Worm (Caenorhabditis elegans) whole organism, late embryonic: ENCODE measurements around the gene VZK822L.2.

ENCODE experiments used
- C08G9.2 ChIP-seq: sonication (generic microtip); optimal IDR thresholded peaks from 2 replicates; lab custom pipeline; 2016; ENCODE audit warnings: mild to moderate bottlenecking, missing genetic modification characterization, moderate library complexity, missing compliant biosample characterization
- T23F11.4 ChIP-seq: fragments of 200-800 bp; sonication (Bioruptor generic); optimal IDR thresholded peaks from 2 replicates; lab custom pipeline; 2018; ENCODE audit warnings: mild to moderate bottlenecking, missing genetic modification characterization, missing compliant biosample characterization
- Y22D7AL.16 ChIP-seq: sonication (generic microtip); optimal IDR thresholded peaks from 2 replicates; lab custom pipeline; 2016; ENCODE audit warnings: missing genetic modification characterization, missing compliant biosample characterization
- ahr-1 ChIP-seq: sonication (generic microtip); optimal IDR thresholded peaks from 2 replicates; lab custom pipeline; 2016; ENCODE audit warnings: missing genetic modification characterization, missing compliant biosample characterization
- ceh-14 ChIP-seq: sonication (generic microtip); optimal IDR thresholded peaks from 2 replicates; lab custom pipeline; 2016; ENCODE audit warnings: missing genotype, missing genetic modification characterization, missing compliant biosample characterization
- ceh-2 ChIP-seq: sonication (generic microtip); optimal IDR thresholded peaks from 2 replicates; lab custom pipeline; 2016; ENCODE audit warnings: missing genotype, missing genetic modification characterization, missing compliant biosample characterization
- ceh-22 ChIP-seq: sonication (generic microtip); optimal IDR thresholded peaks from 2 replicates; lab custom pipeline; 2017; ENCODE audit warnings: missing biosample characterization, missing genetic modification characterization
- ceh-31 ChIP-seq: sonication (generic microtip); optimal IDR thresholded peaks from 2 replicates; lab custom pipeline; 2016; ENCODE audit warnings: missing genetic modification characterization, missing compliant biosample characterization
- ceh-34 ChIP-seq: sonication (generic microtip); optimal IDR thresholded peaks from 2 replicates; lab custom pipeline; 2016; ENCODE audit warnings: mild to moderate bottlenecking, missing genetic modification characterization, missing compliant biosample characterization
- ceh-45 ChIP-seq: fragments of 200-800 bp; sonication (Bioruptor generic); IDR thresholded peaks from 2 replicates; pipeline ENCODE4 v1.3.6; 2022; ENCODE audit warnings: missing genetic modification reagents, missing genetic modification characterization, missing compliant biosample characterization
- ceh-48 ChIP-seq: sonication (generic microtip); optimal IDR thresholded peaks from 2 replicates; lab custom pipeline; 2016; ENCODE audit warnings: missing genetic modification characterization, inconsistent platforms, missing compliant biosample characterization
- ceh-6 ChIP-seq: fragments of 200-800 bp; sonication (Bioruptor generic); optimal IDR thresholded peaks from 2 replicates; lab custom pipeline; 2018; ENCODE audit warnings: mild to moderate bottlenecking, missing genetic modification characterization, missing compliant biosample characterization
- ceh-9 ChIP-seq: sonication (generic microtip); optimal IDR thresholded peaks from 2 replicates; lab custom pipeline; 2016; ENCODE audit warnings: mild to moderate bottlenecking, missing genetic modification characterization, inconsistent platforms, missing compliant biosample characterization
- che-1 ChIP-seq: sonication (generic microtip); optimal IDR thresholded peaks from 2 replicates; lab custom pipeline; 2016; ENCODE audit warnings: mild to moderate bottlenecking, missing genetic modification characterization, missing compliant biosample characterization
- dve-1 ChIP-seq: sonication (generic microtip); optimal IDR thresholded peaks from 2 replicates; lab custom pipeline; 2017; ENCODE audit warnings: antibody characterized with exemption, mild to moderate bottlenecking, missing genetic modification characterization, missing compliant biosample characterization
- elt-4 ChIP-seq: sonication (generic microtip); optimal IDR thresholded peaks from 2 replicates; lab custom pipeline; 2016; ENCODE audit warnings: missing genetic modification characterization, missing compliant biosample characterization
- fkh-6 ChIP-seq: sonication (generic microtip); optimal IDR thresholded peaks from 2 replicates; lab custom pipeline; 2016; ENCODE audit warnings: missing genetic modification characterization, missing compliant biosample characterization
- gmeb-2 ChIP-seq: sonication (generic microtip); optimal IDR thresholded peaks from 2 replicates; lab custom pipeline; 2016; ENCODE audit warnings: missing genetic modification characterization, inconsistent platforms, missing compliant biosample characterization
- hlh-15 ChIP-seq: sonication (generic microtip); optimal IDR thresholded peaks from 2 replicates; lab custom pipeline; 2016; ENCODE audit warnings: missing genetic modification characterization, missing compliant biosample characterization
- hlh-6 ChIP-seq: sonication (generic microtip); optimal IDR thresholded peaks from 2 replicates; lab custom pipeline; 2016; ENCODE audit warnings: missing genotype, missing genetic modification characterization, missing compliant biosample characterization
- lim-6 ChIP-seq: sonication (generic microtip); optimal IDR thresholded peaks from 2 replicates; lab custom pipeline; 2016; ENCODE audit warnings: missing genetic modification characterization, missing compliant biosample characterization
- lin-11 ChIP-seq: fragments of 200-800 bp; sonication (Bioruptor generic); optimal IDR thresholded peaks from 2 replicates; lab custom pipeline; 2018; ENCODE audit warnings: mild to moderate bottlenecking, missing genetic modification characterization, missing compliant biosample characterization
- madf-2 ChIP-seq: sonication (generic microtip); optimal IDR thresholded peaks from 2 replicates; lab custom pipeline; 2017; ENCODE audit warnings: missing genetic modification characterization, missing compliant biosample characterization
- nfya-1 ChIP-seq: sonication (generic microtip); optimal IDR thresholded peaks from 2 replicates; lab custom pipeline; 2017; ENCODE audit warnings: missing genetic modification characterization, mild to moderate bottlenecking, missing compliant biosample characterization, antibody characterized with exemption, moderate library complexity
- npax-4 ChIP-seq: sonication (generic microtip); optimal IDR thresholded peaks from 2 replicates; lab custom pipeline; 2016; ENCODE audit warnings: missing genetic modification characterization, missing compliant biosample characterization
- pax-1 ChIP-seq: fragments of 150-350 bp; optimal IDR thresholded peaks from 2 replicates; lab custom pipeline; 2014; ENCODE audit warnings: missing biosample characterization, missing genetic modification characterization
- pqm-1 ChIP-seq: sonication (generic microtip); optimal IDR thresholded peaks from 2 replicates; lab custom pipeline; 2016; ENCODE audit warnings: missing genetic modification characterization, missing compliant biosample characterization
- pros-1 ChIP-seq: fragments of 150-350 bp; optimal IDR thresholded peaks from 2 replicates; lab custom pipeline; 2014; ENCODE audit warnings: missing biosample characterization, missing genetic modification reagents, missing genetic modification characterization
- sox-4 ChIP-seq: sonication (generic microtip); optimal IDR thresholded peaks from 2 replicates; lab custom pipeline; 2017; ENCODE audit warnings: mild to moderate bottlenecking, missing genetic modification characterization, inconsistent platforms, missing compliant biosample characterization
- syd-9 ChIP-seq: sonication (generic microtip); optimal IDR thresholded peaks from 2 replicates; lab custom pipeline; 2016; ENCODE audit warnings: mild to moderate bottlenecking, missing genetic modification characterization, moderate library complexity, missing compliant biosample characterization
- tbx-2 ChIP-seq: sonication (generic microtip); optimal IDR thresholded peaks from 2 replicates; lab custom pipeline; 2016; ENCODE audit warnings: missing genetic modification characterization, missing compliant biosample characterization
- ttx-3 ChIP-seq: sonication (generic microtip); optimal IDR thresholded peaks from 2 replicates; lab custom pipeline; 2016; ENCODE audit warnings: missing genetic modification reagents, missing genetic modification characterization, missing compliant biosample characterization
- unc-3 ChIP-seq, 2 experiments: fragments of 200-800 bp in 1 of 2; sonication (Bioruptor generic) in 1 of 2; sonication (generic microtip) in 1 of 2; conservative IDR thresholded peaks in 1 of 2; optimal IDR thresholded peaks in 1 of 2; 2 replicates each; pipeline versions ENCODE4 v1.3.6 to Lab custom; 2016 to 2022; ENCODE audit warnings: missing compliant biosample characterization in 2 of 2, missing genetic modification characterization in 2 of 2, missing genetic modification reagents in 1 of 2
- unc-42 ChIP-seq: sonication (generic microtip); optimal IDR thresholded peaks from 2 replicates; lab custom pipeline; 2016; ENCODE audit warnings: missing genotype, missing genetic modification characterization, missing compliant biosample characterization
- ztf-16 ChIP-seq: sonication (generic microtip); optimal IDR thresholded peaks from 2 replicates; lab custom pipeline; 2017; ENCODE audit warnings: missing genetic modification characterization, missing compliant biosample characterization

VZK822L.2 gene

DNA sequence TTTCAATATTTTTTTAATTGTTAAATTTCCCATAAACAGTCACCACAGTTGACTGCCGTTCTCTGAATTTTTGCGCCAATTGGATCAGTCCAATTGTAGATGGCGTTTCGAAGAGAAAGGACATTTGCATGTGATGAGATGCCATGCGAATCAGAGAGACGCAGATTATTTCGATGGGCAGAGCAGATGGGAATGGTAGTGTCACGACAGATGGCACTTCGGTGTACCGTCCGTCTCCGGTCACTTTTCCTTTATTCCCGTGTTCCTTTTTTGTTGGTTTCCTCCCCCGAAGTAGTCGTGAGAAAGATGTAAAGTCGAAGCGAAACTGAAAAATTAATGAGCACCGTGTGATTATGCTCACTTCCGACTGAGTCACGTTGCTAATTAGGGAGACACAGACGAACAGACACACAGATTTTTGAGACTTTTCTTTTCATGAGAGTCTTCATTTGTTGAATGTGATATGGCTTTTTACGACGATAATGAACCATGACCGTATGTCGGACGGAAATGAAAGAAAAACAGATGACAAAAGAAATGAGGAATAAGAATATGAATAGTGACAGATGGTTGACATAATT, 44.1 kb upstream of the VZK822L.2 start (continued):
- TF ChIP-seq gmeb-2 (tag; lab: Kevin White, UChicago): no peak

DNA sequence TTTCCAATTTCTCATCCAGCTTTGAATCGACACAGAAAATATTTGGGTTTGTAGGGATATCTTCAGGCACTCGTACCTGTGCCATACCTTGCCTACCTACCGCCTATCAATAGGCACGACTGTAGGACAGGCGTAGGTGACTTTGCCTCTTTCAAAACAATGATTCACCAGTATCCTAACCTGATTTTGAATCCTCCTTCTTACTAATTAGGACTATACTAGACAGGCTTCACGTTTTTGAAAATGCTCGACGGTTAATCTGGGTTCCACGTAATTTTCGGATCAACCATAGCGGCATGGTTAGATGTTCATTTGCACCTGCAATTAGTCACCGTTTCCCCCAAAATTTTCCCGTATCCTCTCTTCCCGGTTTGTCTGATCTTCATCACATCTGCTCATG, 43.4 kb upstream of the VZK822L.2 start:
- TF ChIP-seq nfya-1 (tag; lab: Kevin White, UChicago): no peak
- TF ChIP-seq ttx-3 (tag; lab: Kevin White, UChicago): no peak
- no peak for TF ChIP-seq T23F11.4 (GFP tag; lab: Kevin White, UChicago)
- no peak for TF ChIP-seq ceh-22 (tag; lab: Kevin White, UChicago)
- TF ChIP-seq hlh-6 (tag; lab: Kevin White, UChicago): no peak
- no peak for TF ChIP-seq unc-3 (GFP tag; conservative IDR thresholded peaks at IDR 0.05; lab: Robert Waterston, UW)
- no peak for TF ChIP-seq unc-3 (tag; optimal IDR thresholded peaks at IDR 0.05; lab: Kevin White, UChicago)
- no peak for TF ChIP-seq ahr-1
- no peak for TF ChIP-seq madf-2 (tag; lab: Kevin White, UChicago)
- TF ChIP-seq, all 69 proteins: peak for 0

DNA sequence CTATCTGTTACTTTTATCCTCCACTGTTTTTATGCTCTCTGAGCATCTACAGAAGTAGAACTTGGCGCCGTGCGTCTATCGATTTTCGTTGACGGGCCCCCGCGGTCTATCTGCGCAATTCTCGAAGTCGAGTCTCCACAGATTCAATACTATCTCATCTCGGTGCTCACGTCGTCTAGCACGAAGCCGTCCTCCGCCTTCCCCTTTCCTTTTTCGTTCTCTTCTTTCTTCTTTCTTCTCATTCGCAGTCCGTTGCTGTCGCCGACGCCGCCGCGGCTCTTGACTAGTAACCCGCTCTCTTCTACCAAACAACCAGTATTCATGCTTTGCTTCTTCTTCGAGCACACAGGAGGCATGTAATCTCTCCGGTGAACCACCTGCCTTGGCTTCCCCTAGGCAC, 40.7 kb upstream of the VZK822L.2 start:
- no peak for TF ChIP-seq lin-11 (tag; lab: Kevin White, UChicago)
- TF ChIP-seq ceh-48: peak; percentile 93
- TF ChIP-seq elt-4: peak; percentile 1
- peak; percentile 32 for TF ChIP-seq hlh-6 (tag; lab: Kevin White, UChicago)
- TF ChIP-seq syd-9 (tag; lab: Kevin White, UChicago): peak; percentile 43
- TF ChIP-seq ceh-31 (tag; lab: Kevin White, UChicago): peak; percentile 49
- no peak for TF ChIP-seq ztf-16
- TF ChIP-seq unc-42 (tag; lab: Kevin White, UChicago): peak; percentile 57
- peak; percentile 32 for TF ChIP-seq tbx-2 (tag; lab: Kevin White, UChicago)
- peak; percentile 57 for TF ChIP-seq C08G9.2 (tag; lab: Kevin White, UChicago)
- TF ChIP-seq ceh-34 (tag; lab: Kevin White, UChicago): peak; percentile 48
- TF ChIP-seq sox-4 (tag; lab: Kevin White, UChicago): peak; percentile 26
- no peak for TF ChIP-seq ahr-1
- peak; percentile 65 for TF ChIP-seq pros-1 (tag; lab: Kevin White, UChicago)
- TF ChIP-seq pax-1 (tag; lab: Kevin White, UChicago): no peak

DNA sequence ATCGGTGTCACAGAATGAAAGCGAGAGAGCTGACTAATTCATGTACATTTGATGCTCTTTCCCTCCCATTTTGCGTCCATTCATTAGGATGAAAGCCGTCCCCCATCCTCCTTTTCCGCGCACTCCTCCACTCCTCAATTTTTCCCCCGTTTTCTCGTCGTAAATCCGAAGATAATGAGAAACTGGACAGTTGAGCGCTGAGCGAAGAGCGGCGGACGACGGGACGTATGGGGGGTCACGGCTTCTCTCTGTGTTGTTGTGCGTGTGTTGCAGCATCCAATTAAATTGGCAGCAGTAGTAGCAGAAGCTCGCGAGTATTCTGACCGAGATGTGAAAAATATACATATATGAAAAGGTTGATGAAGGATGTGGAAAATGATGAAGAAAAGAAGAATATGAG, 39.9 kb upstream of the VZK822L.2 start:
- peak; percentile 66 for TF ChIP-seq unc-42 (tag; lab: Kevin White, UChicago)
- TF ChIP-seq ceh-9 (tag; lab: Kevin White, UChicago): peak; percentile 27
- TF ChIP-seq ceh-14 (tag; lab: Kevin White, UChicago): peak; percentile 64
- TF ChIP-seq nfya-1 (tag; lab: Kevin White, UChicago): peak; percentile 16
- no peak for TF ChIP-seq pqm-1 (tag; lab: Kevin White, UChicago)
- no peak for TF ChIP-seq hlh-15
- peak; percentile 41 for TF ChIP-seq ttx-3 (tag; lab: Kevin White, UChicago)
- peak; percentile 18 for TF ChIP-seq ceh-31 (tag; lab: Kevin White, UChicago)
- TF ChIP-seq lim-6: peak; percentile 45

DNA sequence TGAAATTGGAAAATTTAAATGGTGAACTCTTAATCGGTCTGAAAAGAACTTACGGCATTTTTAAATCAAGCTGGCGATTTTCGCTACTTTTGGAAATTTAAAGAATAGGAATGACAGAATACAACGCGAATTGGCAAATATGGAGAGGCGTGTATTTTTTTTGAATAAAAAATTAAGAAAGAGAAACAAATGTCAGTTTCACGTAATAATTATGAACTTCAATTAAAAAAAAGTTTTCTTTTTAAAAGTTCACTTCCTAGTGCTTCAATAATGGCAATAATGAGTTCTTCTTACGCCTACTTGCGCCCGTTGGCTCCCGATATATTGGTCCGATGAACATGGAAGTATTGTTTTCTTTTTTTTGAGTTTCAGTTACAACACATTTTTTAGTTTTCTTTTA, 34.1 kb upstream of the VZK822L.2 start, which contains the start of gene pph-2:
pph-2 (minus strand) TSS at position 101 of the 400 bp plus-strand sequence.
- TF ChIP-seq nfya-1 (tag; lab: Kevin White, UChicago) (no peak), Y22D7AL.16 (tag; lab: Kevin White, UChicago) (no peak), dve-1 (tag; lab: Kevin White, UChicago) (no peak), madf-2 (tag; lab: Kevin White, UChicago) (no peak), pqm-1 (tag; lab: Kevin White, UChicago) (no peak), fkh-6 (tag; lab: Kevin White, UChicago) (no peak), ceh-6 (GFP tag; lab: Kevin White, UChicago) (no peak), che-1 (tag; lab: Kevin White, UChicago) (no peak), ceh-31 (tag; lab: Kevin White, UChicago) (no peak), npax-4 (tag; lab: Kevin White, UChicago) (no peak), ceh-45 (no peak), ceh-2 (tag; lab: Kevin White, UChicago) (no peak), pros-1 (tag; lab: Kevin White, UChicago) (no peak)
- TF ChIP-seq, all 69 proteins: peak for 0
